Worm (Caenorhabditis elegans): ENCODE results near the gene C14A6.5.

- TF ChIP-seq fkh-3 (tag; optimal IDR thresholded peaks at IDR 0.05) = no peak
- TF ChIP-seq nfya-1 (tag; optimal IDR thresholded peaks at IDR 0.05; ENCODE audit: borderline replicate concordance, insufficient read depth) = no peak
- TF ChIP-seq nfya-2 (GFP tag; IDR thresholded peaks at IDR 0.05) = no peak
- TF ChIP-seq akir-1 (GFP tag; optimal IDR thresholded peaks at IDR 0.05) = no peak
- TF ChIP-seq rpc-1 (optimal IDR thresholded peaks at IDR 0.05) = no peak
- TF ChIP-seq rpc-1 (tag; optimal IDR thresholded peaks at IDR 0.05) = no peak
- TF ChIP-seq F10E7.11 (tag; optimal IDR thresholded peaks at IDR 0.05) = no peak
- TF ChIP-seq F49E8.2 (tag; optimal IDR thresholded peaks at IDR 0.05; ENCODE audit: insufficient read depth) = no peak
- no peak for TF ChIP-seq madf-10 (tag; optimal IDR thresholded peaks at IDR 0.05)
These were observed 15.0 kb upstream of the C14A6.5 start, which contains the start of gene C31G12.1 for ce11 chrV:18179663-18180062.
